Worm (Caenorhabditis elegans): ENCODE data around the gene K10G4.10.

ce11 chrV:17301375-17301774 lies 28.0 kb downstream of the K10G4.10 start, which contains the start of gene K10G4.5:
- TF ChIP-seq lin-15B (tag; optimal IDR thresholded peaks at IDR 0.05), result no peak
- no peak for TF ChIP-seq unc-39 (tag; optimal IDR thresholded peaks at IDR 0.05)
- TF ChIP-seq vab-7 (GFP tag; IDR thresholded peaks at IDR 0.05), result no peak
- TF ChIP-seq ZK546.5 (tag; optimal IDR thresholded peaks at IDR 0.05), result no peak
- no peak for TF ChIP-seq nhr-28 (tag; optimal IDR thresholded peaks at IDR 0.05)
